Worm (Caenorhabditis elegans) whole organism, L4/young adult: ENCODE data around the gene srx-50.

Source experiments
- W03F9.2 ChIP-seq: fragments of 150-350 bp; optimal IDR thresholded peaks from 2 replicates; lab custom pipeline; 2014; ENCODE audit warnings: missing biosample characterization, missing genetic modification characterization
- dao-5 ChIP-seq: sonication (generic microtip); optimal IDR thresholded peaks from 2 replicates; lab custom pipeline; 2016; ENCODE audit warnings: missing genotype, missing genetic modification characterization, moderate library complexity, missing compliant biosample characterization
- him-1 ChIP-seq: sonication (generic microtip); optimal IDR thresholded peaks from 2 replicates; lab custom pipeline; 2016; ENCODE audit warnings: missing genotype, missing genetic modification reagents, missing genetic modification characterization, missing compliant biosample characterization

Gene srx-50

ce11 chrIV:7057677-7058076 is at the start of gene srx-50:
srx-50 (plus strand) TSS chrIV:7057977.
- TF ChIP-seq W03F9.2 (tag; lab: Kevin White, UChicago) (no peak), him-1 (no peak), dao-5 (tag; lab: Kevin White, UChicago) (no peak)

- TF ChIP-seq him-1 (no peak), dao-5 (tag; lab: Kevin White, UChicago) (no peak), W03F9.2 (tag; lab: Kevin White, UChicago) (no peak)
Observed at ce11 chrIV:7009531-7009930, 48.2 kb upstream of the srx-50 start, which contains the start of gene C25A8.2. C25A8.2 (plus strand) TSS chrIV:7009831.

ce11 chrIV:7010195-7010594 is 47.6 kb upstream of the srx-50 start:
- TF ChIP-seq W03F9.2 (tag; lab: Kevin White, UChicago): no peak
- TF ChIP-seq dao-5 (tag; lab: Kevin White, UChicago): no peak
- TF ChIP-seq him-1: no peak

- TF ChIP-seq him-1 (no peak), W03F9.2 (tag; lab: Kevin White, UChicago) (no peak), dao-5 (tag; lab: Kevin White, UChicago) (no peak)
Observed at ce11 chrIV:7010835-7011234, 46.9 kb upstream of the srx-50 start, which contains the start of gene C25A8.1. C25A8.1 (plus strand) TSS chrIV:7011135.

ce11 chrIV:7011728-7012127 is 46.0 kb upstream of the srx-50 start, which contains the start of gene trxr-1:
trxr-1 (plus strand) TSS chrIV:7011954.
- TF ChIP-seq him-1 (no peak), dao-5 (tag; lab: Kevin White, UChicago) (no peak), W03F9.2 (tag; lab: Kevin White, UChicago) (no peak)

- TF ChIP-seq him-1 (no peak), dao-5 (tag; lab: Kevin White, UChicago) (no peak), W03F9.2 (tag; lab: Kevin White, UChicago) (no peak)
Observed at ce11 chrIV:7012214-7012613, 45.6 kb upstream of the srx-50 start.

ce11 chrIV:7012731-7013445 is 44.9 kb upstream of the srx-50 start:
- no peak for TF ChIP-seq him-1
- TF ChIP-seq W03F9.2 (tag; lab: Kevin White, UChicago): peak; percentile 38

- TF ChIP-seq him-1 (no peak), W03F9.2 (tag; lab: Kevin White, UChicago) (no peak), dao-5 (tag; lab: Kevin White, UChicago) (no peak)
Observed at ce11 chrIV:7016502-7016901, 41.3 kb upstream of the srx-50 start.

- no peak for TF ChIP-seq W03F9.2 (tag; lab: Kevin White, UChicago)
- no peak for TF ChIP-seq him-1
- TF ChIP-seq dao-5 (tag; lab: Kevin White, UChicago): no peak
Observed at ce11 chrIV:7017123-7017674, 40.6 kb upstream of the srx-50 start, which contains the start of gene gldi-4. gldi-4 (plus strand) TSS chrIV:7017624.

- TF ChIP-seq him-1 (no peak), W03F9.2 (tag; lab: Kevin White, UChicago) (no peak), dao-5 (tag; lab: Kevin White, UChicago) (no peak)
Observed at ce11 chrIV:7018623-7019022, 39.2 kb upstream of the srx-50 start.

ce11 chrIV:7020630-7021029 is 37.1 kb upstream of the srx-50 start:
- TF ChIP-seq W03F9.2 (tag; lab: Kevin White, UChicago) (no peak), him-1 (no peak), dao-5 (tag; lab: Kevin White, UChicago) (no peak)

- TF ChIP-seq W03F9.2 (tag; lab: Kevin White, UChicago): no peak
- TF ChIP-seq him-1: no peak
- TF ChIP-seq dao-5 (tag; lab: Kevin White, UChicago): no peak
Observed at ce11 chrIV:7022227-7022626, 35.5 kb upstream of the srx-50 start.

- TF ChIP-seq him-1 (no peak), W03F9.2 (tag; lab: Kevin White, UChicago) (peak; percentile 55), dao-5 (tag; lab: Kevin White, UChicago) (no peak)
Observed at ce11 chrIV:7023004-7023403, 34.8 kb upstream of the srx-50 start.

- TF ChIP-seq W03F9.2 (tag; lab: Kevin White, UChicago): no peak
- TF ChIP-seq him-1: no peak
- TF ChIP-seq dao-5 (tag; lab: Kevin White, UChicago): no peak
Observed at ce11 chrIV:7023858-7024257, 33.9 kb upstream of the srx-50 start, which contains the start of gene adah-1. adah-1 (plus strand) TSS chrIV:7024211.
